Comparison of ENCODE assay signal across 7 worm cellular contexts in the genomic region with DNA sequence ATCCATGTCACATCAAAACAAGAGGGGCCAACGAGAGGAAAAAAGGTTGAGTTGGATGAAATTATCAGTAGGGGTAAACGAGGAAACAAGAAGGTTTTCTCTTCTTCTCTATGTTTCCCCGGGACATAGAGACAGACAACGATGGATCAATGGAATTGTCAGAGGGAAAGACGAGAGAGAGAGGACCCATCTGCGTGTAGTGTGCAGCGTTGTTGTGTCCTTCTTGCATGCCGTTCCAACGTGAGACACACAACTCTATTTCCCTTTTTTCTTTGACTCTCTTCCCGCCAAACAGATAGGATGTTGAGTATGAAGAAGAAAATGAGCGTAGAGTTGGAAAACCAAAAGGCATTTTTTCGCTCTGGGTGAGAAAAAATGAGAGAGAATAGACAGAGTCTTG.
A peak's percentile ranks its signal among the peaks of the same experiment; 100 is the strongest.
TF ChIP-seq lines count a peak whose summit lies in the region.

No protein-coding gene starts in this region.

TF ChIP-seq in whole organism, L1 larva, 84 proteins besides CTCF, POLR2A, EP300 and RAD21 (continued from another document and continues in another):
- peak; percentile 81 for TF ChIP-seq fkh-10 (GFP tag; optimal IDR thresholded peaks at IDR 0.05; lab: Kevin White, UChicago)
- peak; percentile 32 to 55 for TF ChIP-seq efl-1 (optimal IDR thresholded peaks at IDR 0.05; lab: Kevin White, UChicago)
- no peak for TF ChIP-seq efl-1 (GFP tag; optimal IDR thresholded peaks at IDR 0.05 in 1 of 2; lab: Kevin White, UChicago)
- TF ChIP-seq xbp-1 (tag; optimal IDR thresholded peaks at IDR 0.05; lab: Kevin White, UChicago), result peak; percentile 23
- peak; percentile 8 for TF ChIP-seq pag-3 (tag; optimal IDR thresholded peaks at IDR 0.05; lab: Kevin White, UChicago; ENCODE audit: borderline replicate concordance, insufficient read depth)
- peak in 2 of 3 experiments; percentile 5 to 19 for TF ChIP-seq dpl-1 (GFP tag; optimal IDR thresholded peaks at IDR 0.05; lab: Kevin White, UChicago)
- TF ChIP-seq sptf-1 (tag; optimal IDR thresholded peaks at IDR 0.05; lab: Kevin White, UChicago), result no peak
- TF ChIP-seq nhr-12 (tag; optimal IDR thresholded peaks at IDR 0.05; lab: Kevin White, UChicago), result no peak
- peak; percentile 80 for TF ChIP-seq mep-1 (tag; optimal IDR thresholded peaks at IDR 0.05; lab: Kevin White, UChicago)
- no peak for TF ChIP-seq nhr-84 (tag; optimal IDR thresholded peaks at IDR 0.05; lab: Kevin White, UChicago)
- peak; percentile 82 for TF ChIP-seq nhr-71 (tag; optimal IDR thresholded peaks at IDR 0.05; lab: Kevin White, UChicago)
- TF ChIP-seq fkh-8 (tag; optimal IDR thresholded peaks at IDR 0.05; lab: Kevin White, UChicago), result peak; percentile 63
- TF ChIP-seq aly-2 (tag; optimal IDR thresholded peaks at IDR 0.05; lab: Kevin White, UChicago), result no peak
- TF ChIP-seq lin-13 (GFP tag; optimal IDR thresholded peaks at IDR 0.05; lab: Kevin White, UChicago), result peak; percentile 7
- peak; percentile 58 for TF ChIP-seq dsc-1 (tag; optimal IDR thresholded peaks at IDR 0.05; lab: Kevin White, UChicago)
- peak; percentile 37 to 75 for TF ChIP-seq lsy-2 (tag; optimal IDR thresholded peaks at IDR 0.05; lab: Kevin White, UChicago)
- no peak for TF ChIP-seq ceh-63 (GFP tag; optimal IDR thresholded peaks at IDR 0.05; lab: Kevin White, UChicago)
- TF ChIP-seq zip-4 (GFP tag; optimal IDR thresholded peaks at IDR 0.05; lab: Kevin White, UChicago), result no peak

TF ChIP-seq in whole organism, L2 larva, 48 proteins besides CTCF, POLR2A, EP300 and RAD21 (continued from another document):
- TF ChIP-seq crh-2 (tag; optimal IDR thresholded peaks at IDR 0.05; lab: Kevin White, UChicago), result peak; percentile 44
- TF ChIP-seq zag-1 (tag; optimal IDR thresholded peaks at IDR 0.05; lab: Kevin White, UChicago), result peak; percentile 29
- TF ChIP-seq sma-9 (GFP tag; optimal IDR thresholded peaks at IDR 0.05; lab: Kevin White, UChicago), result peak; percentile 88
- TF ChIP-seq sma-9 (tag; optimal IDR thresholded peaks at IDR 0.05; lab: Kevin White, UChicago), result no peak
- TF ChIP-seq lin-13 (GFP tag; optimal IDR thresholded peaks at IDR 0.05; lab: Kevin White, UChicago), result peak; percentile 31
- TF ChIP-seq ama-1 (optimal IDR thresholded peaks at IDR 0.05; lab: Kevin White, UChicago), result no peak
- peak; percentile 83 for TF ChIP-seq unc-55 (GFP tag; optimal IDR thresholded peaks at IDR 0.05; lab: Kevin White, UChicago)
- peak; percentile 41 for TF ChIP-seq egl-27 (tag; optimal IDR thresholded peaks at IDR 0.05; lab: Kevin White, UChicago)
- peak; percentile 18 to 66 for TF ChIP-seq lsy-2 (tag; optimal IDR thresholded peaks at IDR 0.05; lab: Kevin White, UChicago)
- no peak for TF ChIP-seq dmd-4 (tag; optimal IDR thresholded peaks at IDR 0.05; lab: Kevin White, UChicago)
- no peak for TF ChIP-seq alr-1 (tag; optimal IDR thresholded peaks at IDR 0.05; lab: Kevin White, UChicago)
- peak; percentile 15 to 70 for TF ChIP-seq mdl-1 (tag; optimal IDR thresholded peaks at IDR 0.05; lab: Kevin White, UChicago)
- TF ChIP-seq mab-5 (tag; optimal IDR thresholded peaks at IDR 0.05; lab: Kevin White, UChicago), result peak; percentile 50
- peak; percentile 66 for TF ChIP-seq nhr-21 (tag; optimal IDR thresholded peaks at IDR 0.05; lab: Kevin White, UChicago)
- no peak for TF ChIP-seq gmeb-1 (tag; optimal IDR thresholded peaks at IDR 0.05; lab: Kevin White, UChicago)
- peak; percentile 80 for TF ChIP-seq F13H6.1 (tag; optimal IDR thresholded peaks at IDR 0.05; lab: Kevin White, UChicago)

TF ChIP-seq in whole organism, L3 larva, 47 proteins besides CTCF, POLR2A, EP300 and RAD21 (continued from another document):
- TF ChIP-seq ztf-11 (tag; optimal IDR thresholded peaks at IDR 0.05; lab: Kevin White, UChicago) (no peak), pha-4 (tag; optimal IDR thresholded peaks at IDR 0.05; lab: Kevin White, UChicago) (peak; percentile 23), unc-39 (tag; optimal IDR thresholded peaks at IDR 0.05; lab: Kevin White, UChicago) (no peak), mdl-1 (tag; optimal IDR thresholded peaks at IDR 0.05; lab: Kevin White, UChicago) (peak; percentile 39), fkh-10 (GFP tag; optimal IDR thresholded peaks at IDR 0.05; lab: Kevin White, UChicago) (peak; percentile 48), nfya-1 (tag; optimal IDR thresholded peaks at IDR 0.05; lab: Kevin White, UChicago; ENCODE audit: insufficient read depth) (peak; percentile 66), nhr-12 (tag; optimal IDR thresholded peaks at IDR 0.05; lab: Kevin White, UChicago) (no peak), lin-39 (tag; optimal IDR thresholded peaks at IDR 0.05; lab: Kevin White, UChicago) (peak; percentile 64), R02D3.7 (tag; optimal IDR thresholded peaks at IDR 0.05; lab: Kevin White, UChicago) (no peak)

TF ChIP-seq in whole organism, L4 larva, 104 proteins besides CTCF, POLR2A, EP300 and RAD21 (continued from another document and continues in another):
- TF ChIP-seq ZK546.5 (tag; optimal IDR thresholded peaks at IDR 0.05; lab: Kevin White, UChicago) (no peak), tra-1 (GFP tag; IDR thresholded peaks at IDR 0.05; lab: Robert Waterston, UW) (no peak), nhr-11 (tag; optimal IDR thresholded peaks at IDR 0.05; lab: Kevin White, UChicago) (peak; percentile 87), rbr-2 (tag; optimal IDR thresholded peaks at IDR 0.05; lab: Kevin White, UChicago) (peak; percentile 66), nhr-77 (tag; optimal IDR thresholded peaks at IDR 0.05; lab: Kevin White, UChicago) (peak; percentile 49), daf-16 (GFP tag; optimal IDR thresholded peaks at IDR 0.05; lab: Kevin White, UChicago) (peak in 1 of 2 experiments; percentile 77), daf-16 (tag; optimal IDR thresholded peaks at IDR 0.05; lab: Kevin White, UChicago) (peak; percentile 12), madf-9 (GFP tag; conservative IDR thresholded peaks at IDR 0.05; lab: Robert Waterston, UW) (0 out of 2 replicates have a peak, but pooled peaks have one; percentile 23), nhr-41 (GFP tag; IDR thresholded peaks at IDR 0.05; lab: Robert Waterston, UW) (no peak), nhr-102 (tag; optimal IDR thresholded peaks at IDR 0.05; lab: Kevin White, UChicago) (no peak), ceh-62 (tag; optimal IDR thresholded peaks at IDR 0.05; lab: Kevin White, UChicago) (no peak), mes-2 (tag; optimal IDR thresholded peaks at IDR 0.05; lab: Kevin White, UChicago; ENCODE audit: poor library complexity, severe bottlenecking) (peak; percentile 39), spr-1 (tag; optimal IDR thresholded peaks at IDR 0.05; lab: Kevin White, UChicago) (no peak), dpl-1 (GFP tag; optimal IDR thresholded peaks at IDR 0.05; lab: Kevin White, UChicago) (peak; percentile 21), pqm-1 (tag; optimal IDR thresholded peaks at IDR 0.05; lab: Kevin White, UChicago) (no peak), tag-97 (GFP tag; IDR thresholded peaks at IDR 0.05; lab: Robert Waterston, UW) (no peak), php-3 (GFP tag; IDR thresholded peaks at IDR 0.05; lab: Robert Waterston, UW) (0 out of 2 replicates have a peak, but pooled peaks have one; percentile 22), lin-39 (tag; optimal IDR thresholded peaks at IDR 0.05; lab: Kevin White, UChicago) (no peak), nhr-25 (tag; optimal IDR thresholded peaks at IDR 0.05; lab: Kevin White, UChicago; ENCODE audit: borderline replicate concordance, insufficient read depth) (no peak), ceh-32 (tag; optimal IDR thresholded peaks at IDR 0.05; lab: Kevin White, UChicago; ENCODE audit: poor library complexity) (no peak), ama-1 (optimal IDR thresholded peaks at IDR 0.05; lab: Kevin White, UChicago) (no peak)

TF ChIP-seq in whole organism, late embryonic, 69 proteins besides CTCF, POLR2A, EP300 and RAD21 (continued from another document):
- peak; percentile 82 for TF ChIP-seq ceh-18 (tag; optimal IDR thresholded peaks at IDR 0.05; lab: Kevin White, UChicago)
- TF ChIP-seq ceh-31 (tag; optimal IDR thresholded peaks at IDR 0.05; lab: Kevin White, UChicago), result peak; percentile 52
- no peak for TF ChIP-seq elt-4 (tag; optimal IDR thresholded peaks at IDR 0.05; lab: Kevin White, UChicago)

TF ChIP-seq in whole organism, mixed stage, embryonic, 35 proteins besides CTCF, POLR2A, EP300 and RAD21 (continued from another document):
- TF ChIP-seq drap-1 (GFP tag; optimal IDR thresholded peaks at IDR 0.05; lab: Kevin White, UChicago) (peak; percentile 45), unc-39 (tag; optimal IDR thresholded peaks at IDR 0.05; lab: Kevin White, UChicago) (no peak), mab-5 (tag; optimal IDR thresholded peaks at IDR 0.05; lab: Kevin White, UChicago) (no peak), ces-1 (GFP tag; optimal IDR thresholded peaks at IDR 0.05; lab: Kevin White, UChicago) (peak; percentile 69), M03D4.4 (tag; optimal IDR thresholded peaks at IDR 0.05; lab: Kevin White, UChicago) (peak; percentile 27), mls-2 (tag; optimal IDR thresholded peaks at IDR 0.05; lab: Kevin White, UChicago) (peak; percentile 25), elt-3 (tag; optimal IDR thresholded peaks at IDR 0.05; lab: Kevin White, UChicago) (no peak), elt-1 (tag; optimal IDR thresholded peaks at IDR 0.05; lab: Kevin White, UChicago; ENCODE audit: borderline replicate concordance, insufficient read depth) (no peak), ham-2 (GFP tag; optimal IDR thresholded peaks at IDR 0.05; lab: Kevin White, UChicago) (no peak), hlh-1 (tag; optimal IDR thresholded peaks at IDR 0.05; lab: Kevin White, UChicago) (peak; percentile 74), cnd-1 (tag; optimal IDR thresholded peaks at IDR 0.05; lab: Kevin White, UChicago) (peak; percentile 18), tbx-8 (GFP tag; optimal IDR thresholded peaks at IDR 0.05; lab: Kevin White, UChicago) (no peak), blmp-1 (tag; optimal IDR thresholded peaks at IDR 0.05; lab: Kevin White, UChicago) (no peak), mep-1 (tag; optimal IDR thresholded peaks at IDR 0.05; lab: Kevin White, UChicago) (peak; percentile 72), lin-13 (tag; optimal IDR thresholded peaks at IDR 0.05; lab: Kevin White, UChicago) (no peak), sem-2 (GFP tag; optimal IDR thresholded peaks at IDR 0.05; lab: Kevin White, UChicago) (no peak), unc-62 (GFP tag; optimal IDR thresholded peaks at IDR 0.05; lab: Kevin White, UChicago) (peak; percentile 72), ceh-39 (tag; optimal IDR thresholded peaks at IDR 0.05; lab: Kevin White, UChicago) (no peak), ceh-43 (GFP tag; optimal IDR thresholded peaks at IDR 0.05; lab: Kevin White, UChicago) (no peak), zip-8 (tag; optimal IDR thresholded peaks at IDR 0.05; lab: Kevin White, UChicago) (no peak)

TF ChIP-seq in whole organism, young adult, 124 proteins besides CTCF, POLR2A, EP300 and RAD21 (continued from another document):
- TF ChIP-seq ZK185.1 (tag; optimal IDR thresholded peaks at IDR 0.05; lab: Kevin White, UChicago; ENCODE audit: poor library complexity, severe bottlenecking), result peak; percentile 31
- TF ChIP-seq dox-1 (GFP tag; IDR thresholded peaks at IDR 0.05; lab: Robert Waterston, UW), result peak; percentile 49; the same call in 1 of the 2 replicates
- TF ChIP-seq nhr-27 (tag; optimal IDR thresholded peaks at IDR 0.05; lab: Kevin White, UChicago), result no peak
- TF ChIP-seq ztf-3 (GFP tag; optimal IDR thresholded peaks at IDR 0.05; lab: Kevin White, UChicago), result no peak
- TF ChIP-seq ztf-18 (tag; optimal IDR thresholded peaks at IDR 0.05; lab: Kevin White, UChicago), result no peak
- no peak for TF ChIP-seq ceh-40 (GFP tag; IDR thresholded peaks at IDR 0.05; lab: Robert Waterston, UW)
- TF ChIP-seq snpc-3.4 (tag; optimal IDR thresholded peaks at IDR 0.05; lab: Kevin White, UChicago), result no peak
- peak; percentile 46 for TF ChIP-seq lin-40 (tag; optimal IDR thresholded peaks at IDR 0.05; lab: Kevin White, UChicago)
TF ChIP-seq in whole organism, young adult: peak in this region for 9.
